Fruit fly (Drosophila melanogaster): ENCODE data around the gene Cpr5C.

Cpr5C gene

DNA sequence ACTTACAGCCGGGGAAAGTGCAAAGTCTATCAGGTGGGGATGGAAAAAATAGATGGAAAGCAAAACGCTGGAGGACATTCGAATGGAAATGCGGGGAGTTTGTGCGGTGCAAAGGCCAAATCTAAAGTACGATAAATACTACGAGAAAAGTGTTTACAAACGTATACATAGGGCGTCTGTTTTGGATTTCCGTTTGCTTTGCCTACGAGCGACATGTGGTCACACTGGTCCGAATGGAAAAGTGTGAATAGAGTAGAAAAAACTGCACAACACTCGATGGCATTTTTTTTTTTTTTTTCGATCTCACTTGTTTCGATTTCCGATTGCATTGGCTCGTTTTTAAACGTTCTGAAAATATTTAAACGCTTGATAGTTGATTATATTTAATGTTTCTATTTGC, 35.3 kb downstream of the Cpr5C start:
- TF ChIP-seq acj6 (GFP tag; optimal IDR thresholded peaks at IDR 0.05): no peak
- no peak for TF ChIP-seq CG11294 (GFP tag; IDR thresholded peaks at IDR 0.05)
- TF ChIP-seq dsx (GFP tag; optimal IDR thresholded peaks at IDR 0.05; ENCODE audit: poor library complexity, severe bottlenecking): no peak
- TF ChIP-seq CG4318 (GFP tag; optimal IDR thresholded peaks at IDR 0.05): no peak
- TF ChIP-seq spab (GFP tag; optimal IDR thresholded peaks at IDR 0.05): no peak
- TF ChIP-seq CG3032 (tag; optimal IDR thresholded peaks at IDR 0.05): no peak
- TF ChIP-seq cyc (GFP tag; optimal IDR thresholded peaks at IDR 0.05): no peak

dm6 chrX:5844980-5845379, 40.5 kb downstream of the Cpr5C start, which contains the start of gene CG12729:
Gene CG12729 (plus strand): TSS chrX:5845280.
- no peak for TF ChIP-seq Sox14 (GFP tag; optimal IDR thresholded peaks at IDR 0.05)
- no peak for TF ChIP-seq spab (GFP tag; optimal IDR thresholded peaks at IDR 0.05)
- no peak for TF ChIP-seq CG6854 (GFP tag; optimal IDR thresholded peaks at IDR 0.05)
- TF ChIP-seq CG32006 (GFP tag; optimal IDR thresholded peaks at IDR 0.05): no peak
- TF ChIP-seq CG16779 (tag; optimal IDR thresholded peaks at IDR 0.05): no peak

dm6 chrX:5847544-5847943, 43.1 kb downstream of the Cpr5C start:
- no peak for TF ChIP-seq fkh (GFP tag; optimal IDR thresholded peaks at IDR 0.05)
- TF ChIP-seq Sox15 (GFP tag; optimal IDR thresholded peaks at IDR 0.05): no peak
- no peak for TF ChIP-seq Ets96B (tag; optimal IDR thresholded peaks at IDR 0.05)
- no peak for TF ChIP-seq CG15336 (GFP tag; IDR thresholded peaks at IDR 0.05)
- no peak for TF ChIP-seq CG4318 (GFP tag; optimal IDR thresholded peaks at IDR 0.05)
- TF ChIP-seq Eip78C (GFP tag): peak; percentile 9
- no peak for TF ChIP-seq Gug (GFP tag; IDR thresholded peaks at IDR 0.05)
- no peak for TF ChIP-seq Sox14 (GFP tag; optimal IDR thresholded peaks at IDR 0.05)
- TF ChIP-seq eg (GFP tag; IDR thresholded peaks at IDR 0.05): 0 out of 3 replicates have a peak, but pooled peaks have one; percentile 12
- TF ChIP-seq Hr4 (GFP tag; optimal IDR thresholded peaks at IDR 0.05): no peak
- TF ChIP-seq CG6808 (GFP tag; optimal IDR thresholded peaks at IDR 0.05): no peak
- no peak for TF ChIP-seq CG3032 (tag; optimal IDR thresholded peaks at IDR 0.05)
- no peak for TF ChIP-seq CG10669 (GFP tag; optimal IDR thresholded peaks at IDR 0.05)
- no peak for TF ChIP-seq CG7368 (GFP tag; optimal IDR thresholded peaks at IDR 0.05)
- no peak for TF ChIP-seq fd85E (GFP tag; optimal IDR thresholded peaks at IDR 0.05)

DNA sequence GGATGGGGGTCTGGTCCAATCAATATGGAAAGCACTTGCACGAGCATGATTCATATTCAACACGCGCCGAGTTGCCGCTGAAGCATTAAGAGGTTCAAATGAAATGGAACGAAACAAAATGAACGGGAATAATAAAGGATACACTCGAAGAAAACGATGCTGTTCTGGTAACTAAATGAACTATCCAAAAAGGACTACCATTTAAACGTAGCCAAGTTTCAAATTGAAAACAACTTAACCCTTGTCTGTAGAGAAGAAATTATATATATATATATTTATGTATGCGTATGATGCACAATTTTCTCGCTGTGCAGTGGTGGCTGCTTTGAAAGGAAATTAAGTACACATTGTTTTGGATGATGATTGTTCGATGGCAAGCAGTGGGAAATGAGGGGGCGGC, 48.2 kb downstream of the Cpr5C start:
- TF ChIP-seq CG4318 (GFP tag; optimal IDR thresholded peaks at IDR 0.05) (no peak), CG7368 (GFP tag; optimal IDR thresholded peaks at IDR 0.05) (no peak), eg (GFP tag; IDR thresholded peaks at IDR 0.05) (no peak), cyc (GFP tag; optimal IDR thresholded peaks at IDR 0.05) (no peak), CG9139 (GFP tag; optimal IDR thresholded peaks at IDR 0.05) (no peak), CG8632 (GFP tag; optimal IDR thresholded peaks at IDR 0.05) (no peak), CG6854 (GFP tag; optimal IDR thresholded peaks at IDR 0.05) (no peak), CG6276 (GFP tag; optimal IDR thresholded peaks at IDR 0.05) (no peak), esn (GFP tag; optimal IDR thresholded peaks at IDR 0.05) (no peak), Eip75B (GFP tag; optimal IDR thresholded peaks at IDR 0.05) (no peak), CG6163 (GFP tag; IDR thresholded peaks at IDR 0.05) (no peak), dac (GFP tag; optimal IDR thresholded peaks at IDR 0.05) (no peak), CG16779 (tag; optimal IDR thresholded peaks at IDR 0.05) (no peak), spab (GFP tag; optimal IDR thresholded peaks at IDR 0.05) (no peak), dsx (GFP tag; optimal IDR thresholded peaks at IDR 0.05; ENCODE audit: poor library complexity, severe bottlenecking) (no peak), CG3919 (GFP tag; optimal IDR thresholded peaks at IDR 0.05) (no peak)

- TF ChIP-seq OdsH (GFP tag; optimal IDR thresholded peaks at IDR 0.05): no peak
Measured at dm6 chrX:5853461-5853860, 49.0 kb downstream of the Cpr5C start, which contains the start of gene CG43136. Gene CG43136 (plus strand): TSS chrX:5853761.
